Fruit fly (Drosophila melanogaster) whole organism, wandering third instar larva: Measurements from ENCODE around the gene AstA-R1.

ENCODE experiments used
- CG9705 ChIP-seq: fragments of 200-800 bp; sonication (Bioruptor generic); optimal IDR thresholded peaks from 2 replicates; lab custom pipeline; 2018; ENCODE audit warnings: missing biosample characterization, mild to moderate bottlenecking, missing genetic modification characterization
- Dfd ChIP-seq: fragments of >200 bp; optimal IDR thresholded peaks from 2 replicates; lab custom pipeline; 2017; ENCODE audit warnings: missing biosample characterization, missing genetic modification characterization
- Dif ChIP-seq: fragments of 200-275, 200-300 bp; sonication (Bioruptor generic); optimal IDR thresholded peaks from 2 replicates; lab custom pipeline; 2018; ENCODE audit warnings: missing biosample characterization, missing genetic modification characterization; ENCODE audit not compliant: partially characterized antibody
- HLH106 ChIP-seq: fragments of 200-800 bp; optimal IDR thresholded peaks from 3 replicates; lab custom pipeline; 2019; ENCODE audit warnings: missing biosample characterization, mild to moderate bottlenecking, missing genetic modification characterization, moderate library complexity
- Hnf4 ChIP-seq: fragments of 200-800 bp; sonication (Bioruptor generic); optimal IDR thresholded peaks from 2 replicates; lab custom pipeline; 2016; ENCODE audit warnings: missing biosample characterization, mild to moderate bottlenecking, missing genetic modification characterization
- Hr78 ChIP-seq: fragments of >200 bp; optimal IDR thresholded peaks from 2 replicates; lab custom pipeline; 2017; ENCODE audit warnings: missing biosample characterization, missing genetic modification characterization
- Hr83 ChIP-seq: fragments of 200-300 bp; sonication (Bioruptor generic); optimal IDR thresholded peaks from 2 replicates; lab custom pipeline; 2016; ENCODE audit warnings: missing biosample characterization, mild to moderate bottlenecking, missing genetic modification characterization, moderate library complexity; ENCODE audit not compliant: poor library complexity, severe bottlenecking
- Jra ChIP-seq: sonication (Bioruptor generic); optimal IDR thresholded peaks from 2 replicates; lab custom pipeline; 2016; ENCODE audit warnings: missing biosample characterization, missing genetic modification characterization
- Mio ChIP-seq: sonication (Bioruptor generic); optimal IDR thresholded peaks from 2 replicates; lab custom pipeline; 2016; ENCODE audit warnings: missing biosample characterization, missing genetic modification characterization
- OdsH ChIP-seq: fragments of 200-800 bp; sonication (Bioruptor generic); optimal IDR thresholded peaks from 2 replicates; lab custom pipeline; 2016; ENCODE audit warnings: missing biosample characterization, mild to moderate bottlenecking, missing genetic modification characterization
- Rel ChIP-seq, 2 experiments: fragments of 200-800 bp; sonication (Bioruptor generic) in 1 of 2; optimal IDR thresholded peaks; 2 replicates in 1 of 2; 3 replicates in 1 of 2; lab custom pipeline; 2016 to 2019; ENCODE audit warnings: mild to moderate bottlenecking in 2 of 2, missing biosample characterization in 2 of 2, missing genetic modification characterization in 2 of 2, moderate library complexity in 1 of 2
- Sp1 ChIP-seq: fragments of 200-800 bp; sonication (Bioruptor generic); optimal IDR thresholded peaks from 3 replicates; lab custom pipeline; 2019; ENCODE audit warnings: missing biosample characterization, mild to moderate bottlenecking, missing genetic modification characterization, moderate library complexity
- brk ChIP-seq: fragments of 200-800 bp; sonication (Bioruptor generic); optimal IDR thresholded peaks from 2 replicates; lab custom pipeline; 2016; ENCODE audit warnings: missing biosample characterization, mild to moderate bottlenecking, missing genetic modification characterization
- dl ChIP-seq, 2 experiments: fragments of 175-275, 200-275 bp in 1 of 2; fragments of 200-275 bp in 1 of 2; sonication (Bioruptor generic); optimal IDR thresholded peaks; lab custom pipeline; 2018; ENCODE audit warnings: mild to moderate bottlenecking in 2 of 2, missing biosample characterization in 2 of 2, missing genetic modification characterization in 2 of 2, moderate library complexity in 2 of 2; ENCODE audit not compliant: partially characterized antibody in 2 of 2, insufficient read depth in 1 of 2
- dmrt93B ChIP-seq: fragments of 200-800 bp; sonication (Bioruptor generic); optimal IDR thresholded peaks from 2 replicates; lab custom pipeline; 2018; ENCODE audit warnings: missing biosample characterization, mild to moderate bottlenecking, missing genetic modification characterization
- dsf ChIP-seq: sonication (Bioruptor generic); optimal IDR thresholded peaks from 2 replicates; lab custom pipeline; 2016; ENCODE audit warnings: missing biosample characterization, missing genetic modification characterization, borderline replicate concordance
- ey ChIP-seq: fragments of 200-800 bp; sonication (Bioruptor generic); optimal IDR thresholded peaks from 2 replicates; lab custom pipeline; 2016; ENCODE audit warnings: missing biosample characterization, missing genetic modification characterization
- foxo ChIP-seq, 2 experiments: fragments of 200-800 bp; sonication (Bioruptor generic); optimal IDR thresholded peaks; 2 replicates in 1 of 2; 3 replicates in 1 of 2; lab custom pipeline; 2016 to 2017; ENCODE audit warnings: missing biosample characterization in 2 of 2, missing genetic modification characterization in 2 of 2
- fru ChIP-seq: fragments of 200-800 bp; sonication (Bioruptor generic); optimal IDR thresholded peaks from 3 replicates; lab custom pipeline; 2016; ENCODE audit warnings: missing biosample characterization, mild to moderate bottlenecking, missing genetic modification characterization
- h ChIP-seq: fragments of 200-800 bp; sonication (Bioruptor generic); optimal IDR thresholded peaks from 3 replicates; lab custom pipeline; 2016; ENCODE audit warnings: missing biosample characterization, mild to moderate bottlenecking, missing genetic modification characterization
- lola ChIP-seq: fragments of >200 bp; optimal IDR thresholded peaks from 2 replicates; lab custom pipeline; 2017; ENCODE audit warnings: missing biosample characterization, missing genetic modification characterization
- psq ChIP-seq: fragments of 200-800 bp; sonication (Bioruptor generic); optimal IDR thresholded peaks from 3 replicates; lab custom pipeline; 2017; ENCODE audit warnings: missing biosample characterization, mild to moderate bottlenecking, missing genetic modification characterization, moderate library complexity
- rgr ChIP-seq: fragments of 200-800 bp; sonication (Bioruptor generic); optimal IDR thresholded peaks from 3 replicates; lab custom pipeline; 2016; ENCODE audit warnings: missing biosample characterization, mild to moderate bottlenecking, missing genetic modification characterization
- sage ChIP-seq: fragments of 200-800 bp; sonication (Bioruptor generic); optimal IDR thresholded peaks from 2 replicates; lab custom pipeline; 2016; ENCODE audit warnings: missing biosample characterization, mild to moderate bottlenecking, missing genetic modification characterization
- tai ChIP-seq: sonication (Bioruptor generic); optimal IDR thresholded peaks from 2 replicates; lab custom pipeline; 2016; ENCODE audit warnings: missing biosample characterization, missing genetic modification characterization
- woc ChIP-seq: sonication (Bioruptor generic); optimal IDR thresholded peaks from 2 replicates; lab custom pipeline; 2016; ENCODE audit warnings: missing biosample characterization, mild to moderate bottlenecking, missing genetic modification characterization

The AstA-R1 gene

DNA sequence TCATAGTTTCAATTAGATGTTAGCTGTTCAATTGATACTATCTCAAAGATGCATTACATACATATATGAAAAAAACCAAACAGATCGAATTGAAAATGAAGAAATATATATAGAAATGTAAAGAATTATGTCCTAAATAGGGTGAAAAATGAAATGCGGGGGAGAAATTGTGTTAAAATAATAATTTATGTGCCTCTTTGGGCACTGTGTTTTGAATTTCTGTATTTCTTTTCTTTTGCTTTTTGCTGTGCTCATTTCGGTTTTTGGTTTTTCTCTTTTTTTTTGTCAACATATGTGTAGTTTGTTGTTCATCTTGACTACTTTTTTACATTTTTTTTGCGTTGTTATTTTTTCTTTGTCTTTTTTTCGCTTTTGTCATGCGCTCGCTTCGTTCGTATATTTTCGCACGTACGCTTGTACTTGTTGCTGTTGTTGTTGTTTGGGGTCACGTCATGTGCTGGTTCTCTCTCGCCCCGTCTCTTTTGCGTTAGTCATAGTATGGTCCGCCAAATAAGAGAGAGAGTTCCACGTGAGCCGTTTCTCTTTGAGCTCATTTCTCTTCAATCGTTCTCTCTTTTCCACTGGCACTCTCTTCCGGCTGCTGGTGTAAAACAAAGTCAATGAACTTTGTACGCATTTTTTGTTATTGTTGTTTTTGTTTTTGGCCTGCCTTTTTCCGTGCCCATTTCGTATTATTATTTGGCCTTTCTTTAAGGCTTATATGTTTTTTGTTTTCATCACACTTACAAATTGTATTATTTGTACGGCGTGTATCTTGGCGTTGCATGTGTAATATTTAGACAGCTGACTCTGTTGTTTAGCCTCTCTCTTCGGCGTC is 121.0 kb downstream of the AstA-R1 start (continued):
- TF ChIP-seq Hr83, result peak; percentile 35

DNA sequence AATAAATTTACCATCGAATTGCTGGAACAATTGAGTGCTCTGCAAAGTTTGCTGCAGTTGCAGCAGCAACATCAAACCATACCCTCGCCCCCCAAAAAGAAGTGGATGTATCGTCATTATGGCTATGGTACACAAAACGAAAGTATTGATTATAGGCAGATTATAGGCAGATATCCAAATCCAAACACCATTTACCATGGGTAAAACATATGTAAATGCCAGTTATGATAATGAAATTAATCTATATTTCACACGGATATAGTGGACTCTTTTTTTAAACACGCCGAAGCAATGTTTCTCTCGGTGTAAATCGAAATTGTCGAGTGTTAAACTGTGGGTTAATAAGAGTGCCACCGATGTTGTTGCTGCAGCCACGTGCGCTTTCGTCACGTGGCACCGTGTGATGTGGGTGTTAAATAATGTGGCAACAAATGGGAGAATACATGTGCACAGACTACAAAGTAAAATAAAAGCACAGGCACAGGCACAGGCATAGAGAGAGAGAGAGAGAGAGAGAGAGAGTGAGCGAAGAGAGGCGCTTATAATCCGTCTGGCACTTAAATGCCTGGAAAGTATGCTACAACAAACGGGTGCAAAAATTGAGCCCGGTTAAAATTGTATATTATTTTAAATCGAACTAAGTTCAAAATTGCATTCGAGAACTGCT is 122.3 kb downstream of the AstA-R1 start:
- peak in 1 of 2 experiments; percentile 27 for TF ChIP-seq dl (GFP tag; optimal IDR thresholded peaks at IDR 0.05; lab: Kevin White, UChicago; ENCODE audit: insufficient read depth in 1 of 2, partially characterized antibody in 2 of 2)
- TF ChIP-seq CG9705 (GFP tag; lab: Kevin White, UChicago), result no peak
- no peak for TF ChIP-seq Dfd (GFP tag; lab: Kevin White, UChicago)
- peak; percentile 30 for TF ChIP-seq rgr (GFP tag; lab: Kevin White, UChicago)
- TF ChIP-seq Sp1 (GFP tag; lab: Kevin White, UChicago), result no peak
- TF ChIP-seq fru (GFP tag; lab: Kevin White, UChicago), result peak; percentile 25
- TF ChIP-seq h (GFP tag; lab: Kevin White, UChicago), result peak; percentile 1
- no peak for TF ChIP-seq psq
- peak; percentile 9 for TF ChIP-seq ey (GFP tag; lab: Kevin White, UChicago)
- peak in 1 of 2 experiments; percentile 29 for TF ChIP-seq foxo (GFP tag; optimal IDR thresholded peaks at IDR 0.05; lab: Kevin White, UChicago)
- no peak for TF ChIP-seq tai (GFP tag; lab: Kevin White, UChicago)
- no peak for TF ChIP-seq Hr83
- peak; percentile 22 for TF ChIP-seq Hnf4 (GFP tag; lab: Kevin White, UChicago)
- no peak for TF ChIP-seq Hr78 (GFP tag; lab: Kevin White, UChicago)
- TF ChIP-seq Dif (GFP tag; lab: Kevin White, UChicago), result peak; percentile 22
- peak; percentile 10 for TF ChIP-seq OdsH (GFP tag; lab: Kevin White, UChicago)

DNA sequence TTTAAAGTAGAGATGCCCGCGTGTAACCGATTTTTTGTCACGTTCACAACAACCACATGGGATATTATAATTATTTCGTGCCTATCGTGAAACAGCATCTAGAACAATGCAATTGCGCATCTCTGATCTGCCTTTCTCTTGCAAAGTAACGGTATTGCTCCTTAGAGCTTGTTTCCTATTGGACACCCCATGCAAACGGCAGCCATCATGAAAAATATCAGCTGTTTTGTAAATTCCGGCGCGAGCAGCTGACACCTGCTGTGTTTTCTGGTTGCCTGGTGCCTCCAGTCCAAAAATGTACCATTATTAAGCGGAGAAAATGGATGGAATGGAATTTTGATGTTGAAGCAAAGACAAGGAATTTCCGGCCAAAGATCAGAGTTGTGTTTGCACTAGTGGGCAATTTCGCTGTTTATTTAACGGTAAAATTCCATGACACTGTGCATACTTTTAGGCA is 129.9 kb downstream of the AstA-R1 start:
- TF ChIP-seq fru (GFP tag; lab: Kevin White, UChicago) (peak; percentile 5), OdsH (GFP tag; lab: Kevin White, UChicago) (peak; percentile 12), CG9705 (GFP tag; lab: Kevin White, UChicago) (peak; percentile 10), woc (GFP tag; lab: Kevin White, UChicago) (peak; percentile 57), psq (no peak), rgr (GFP tag; lab: Kevin White, UChicago) (peak; percentile 8), h (GFP tag; lab: Kevin White, UChicago) (no peak), lola (GFP tag; lab: Kevin White, UChicago) (no peak), dmrt93B (peak; percentile 0), Hnf4 (GFP tag; lab: Kevin White, UChicago) (peak; percentile 66), Sp1 (GFP tag; lab: Kevin White, UChicago) (peak; percentile 36), Jra (GFP tag; lab: Kevin White, UChicago) (peak; percentile 2), sage (GFP tag; lab: Kevin White, UChicago) (no peak)

DNA sequence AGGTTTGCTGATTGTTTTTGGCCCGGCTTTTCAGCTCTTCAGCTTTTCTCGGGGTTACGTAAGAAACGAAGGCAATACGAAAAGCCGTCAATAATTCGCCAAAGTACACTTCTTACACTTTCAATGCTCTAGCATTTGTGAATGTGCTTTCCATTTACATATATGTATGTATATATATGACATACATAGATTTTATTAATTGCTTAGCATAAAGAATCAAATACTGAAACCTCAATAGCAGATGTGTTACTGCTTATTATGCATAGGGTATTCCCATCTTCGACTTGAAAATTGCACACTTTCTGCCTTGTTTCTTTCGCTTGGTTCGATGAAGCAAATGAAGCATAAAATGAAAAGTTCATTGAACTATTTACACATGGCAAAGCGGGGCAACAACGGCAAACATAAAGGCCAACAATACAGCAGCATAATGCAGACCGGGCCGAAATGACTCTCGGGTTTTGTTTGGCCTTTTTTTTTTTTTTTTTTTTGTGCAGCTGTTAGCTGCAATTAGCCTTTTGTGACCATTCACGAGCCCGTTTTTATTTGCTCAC is 136.3 kb downstream of the AstA-R1 start:
- TF ChIP-seq h (GFP tag; lab: Kevin White, UChicago), result peak; percentile 2
- TF ChIP-seq foxo (GFP tag; optimal IDR thresholded peaks at IDR 0.05; lab: Kevin White, UChicago), result no peak
- no peak for TF ChIP-seq brk (GFP tag; lab: Kevin White, UChicago)
- peak; percentile 21 for TF ChIP-seq psq
- no peak for TF ChIP-seq rgr (GFP tag; lab: Kevin White, UChicago)
- no peak for TF ChIP-seq HLH106 (tag; lab: Kevin White, UChicago)
- TF ChIP-seq woc (GFP tag; lab: Kevin White, UChicago), result peak; percentile 11
- no peak for TF ChIP-seq Mio (GFP tag; lab: Kevin White, UChicago)
- TF ChIP-seq Hr78 (GFP tag; lab: Kevin White, UChicago), result no peak
- TF ChIP-seq Rel (GFP tag; optimal IDR thresholded peaks at IDR 0.05; lab: Kevin White, UChicago), result no peak
- no peak for TF ChIP-seq Rel (tag; optimal IDR thresholded peaks at IDR 0.05; lab: Kevin White, UChicago)
- TF ChIP-seq dsf, result no peak
- TF ChIP-seq dl (GFP tag; optimal IDR thresholded peaks at IDR 0.05; lab: Kevin White, UChicago; ENCODE audit: insufficient read depth in 1 of 2, partially characterized antibody in 2 of 2), result no peak
- TF ChIP-seq Dif (GFP tag; lab: Kevin White, UChicago), result no peak
- TF ChIP-seq fru (GFP tag; lab: Kevin White, UChicago), result no peak
- TF ChIP-seq, all 38 proteins: peak for 3
